Fruit fly (Drosophila melanogaster): ENCODE data around the gene Alp12.

The Alp12 gene

DNA sequence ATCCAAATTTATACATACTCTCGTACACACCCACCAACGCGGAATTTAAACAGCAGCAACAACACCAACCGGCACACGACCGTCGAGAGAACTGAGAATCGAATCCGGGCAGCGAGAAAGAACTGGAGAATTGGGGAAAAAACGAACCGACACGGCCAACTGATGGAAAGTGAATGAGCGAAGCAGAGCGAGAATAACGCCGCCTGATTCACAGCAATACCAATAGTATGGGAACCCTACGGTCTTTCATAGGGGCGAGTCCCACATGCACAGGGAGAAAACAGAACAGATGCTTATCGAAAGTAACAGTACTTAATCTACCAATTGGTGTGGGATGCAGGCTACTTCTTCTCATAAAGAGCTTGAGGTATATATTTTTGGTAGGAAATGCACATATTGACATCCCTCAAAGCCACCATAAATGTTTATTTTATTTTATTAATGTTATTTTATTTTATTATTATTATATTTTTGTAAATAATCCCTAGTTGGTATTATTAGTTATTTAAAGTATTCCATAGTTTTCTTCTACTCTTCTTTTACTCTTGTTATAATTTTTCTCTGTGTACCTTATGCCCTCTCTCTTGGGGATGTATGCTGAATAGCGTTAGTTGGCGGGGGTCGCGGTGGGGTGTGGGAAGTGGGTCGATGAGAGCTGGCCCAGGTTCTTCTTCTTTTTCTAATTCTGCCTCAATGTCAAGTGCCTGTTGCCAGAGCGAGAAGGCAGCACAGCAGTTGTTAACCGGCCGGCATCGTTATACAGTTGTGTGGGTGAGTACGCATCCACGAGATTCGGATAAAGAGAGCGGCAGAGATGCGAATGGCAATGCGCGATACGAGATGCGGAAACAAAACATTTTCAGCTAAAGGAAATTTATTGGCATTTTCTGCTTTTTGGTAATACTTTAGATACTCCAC lies 25.3 kb upstream of the Alp12 start, which contains the start of gene CG17544 (continued):
- TF ChIP-seq CG34376 (GFP tag; optimal IDR thresholded peaks at IDR 0.05) (peak; percentile 31), Oaz (GFP tag; IDR thresholded peaks at IDR 0.05) (no peak), Mrtf (GFP tag; IDR thresholded peaks at IDR 0.05) (0 out of 3 replicates have a peak, but pooled peaks have one; percentile 52), CG2202 (tag; optimal IDR thresholded peaks at IDR 0.05) (peak; percentile 42), sens (GFP tag) (peak; percentile 84), Hey (tag; optimal IDR thresholded peaks at IDR 0.05) (no peak), CG7839 (tag; optimal IDR thresholded peaks at IDR 0.05) (peak; percentile 74), Hr51 (GFP tag; optimal IDR thresholded peaks at IDR 0.05) (peak; percentile 36 to 83), fd102C (GFP tag; optimal IDR thresholded peaks at IDR 0.05) (no peak), pzg (GFP tag; optimal IDR thresholded peaks at IDR 0.05) (peak; percentile 9), peb (GFP tag; IDR thresholded peaks at IDR 0.05) (no peak), bowl (GFP tag; IDR thresholded peaks at IDR 0.05) (no peak), CG1024 (GFP tag; IDR thresholded peaks at IDR 0.05) (no peak), Drgx (GFP tag; IDR thresholded peaks at IDR 0.05) (peak; percentile 60), CG1647 (GFP tag; optimal IDR thresholded peaks at IDR 0.05) (no peak), CG17802 (tag; optimal IDR thresholded peaks at IDR 0.05) (peak; percentile 4), CG3838 (GFP tag; optimal IDR thresholded peaks at IDR 0.05) (no peak), CG17328 (GFP tag; IDR thresholded peaks at IDR 0.05) (no peak), CG32767 (GFP tag; IDR thresholded peaks at IDR 0.05) (0 out of 2 replicates have a peak, but pooled peaks have one; percentile 32), maf-S (GFP tag; optimal IDR thresholded peaks at IDR 0.05) (no peak), CG15073 (GFP tag; optimal IDR thresholded peaks at IDR 0.05) (no peak), Dek (tag; optimal IDR thresholded peaks at IDR 0.05) (peak; percentile 79), ind (GFP tag; optimal IDR thresholded peaks at IDR 0.05) (peak; percentile 74), CG15514 (GFP tag; optimal IDR thresholded peaks at IDR 0.05) (peak; percentile 40), CG1603 (tag; optimal IDR thresholded peaks at IDR 0.05) (peak; percentile 13), nom (GFP tag; optimal IDR thresholded peaks at IDR 0.05) (peak; percentile 70), btn (GFP tag; optimal IDR thresholded peaks at IDR 0.05) (no peak), Dad (GFP tag; optimal IDR thresholded peaks at IDR 0.05) (no peak), CG2129 (GFP tag; IDR thresholded peaks at IDR 0.05; ENCODE audit: partially characterized antibody) (no peak), unpg (GFP tag; optimal IDR thresholded peaks at IDR 0.05) (peak; percentile 53), mirr (GFP tag; optimal IDR thresholded peaks at IDR 0.05) (peak; percentile 68), row (GFP tag; IDR thresholded peaks at IDR 0.05) (peak; percentile 73), CG31441 (GFP tag; IDR thresholded peaks at IDR 0.05) (peak; percentile 75), CG3995 (GFP tag; optimal IDR thresholded peaks at IDR 0.05) (no peak), CG7357 (GFP tag; IDR thresholded peaks at IDR 0.05) (0 out of 3 replicates have a peak, but pooled peaks have one; percentile 42), lola (GFP tag; optimal IDR thresholded peaks at IDR 0.05) (peak in 1 of 3 experiments; percentile 83), CG8944 (GFP tag; optimal IDR thresholded peaks at IDR 0.05) (peak; percentile 33), disco-r (GFP tag; optimal IDR thresholded peaks at IDR 0.05) (no peak), emc (GFP tag; optimal IDR thresholded peaks at IDR 0.05) (no peak), CG9215 (GFP tag; IDR thresholded peaks at IDR 0.05) (peak; percentile 70), CG12299 (tag; optimal IDR thresholded peaks at IDR 0.05) (peak; percentile 73), C15 (GFP tag; IDR thresholded peaks at IDR 0.05) (no peak), Rx (GFP tag; IDR thresholded peaks at IDR 0.05) (peak; percentile 52; the same call in 1 of the 2 replicates), Nf-YA (GFP tag; IDR thresholded peaks at IDR 0.05) (no peak), CG4328 (GFP tag; optimal IDR thresholded peaks at IDR 0.05) (peak; percentile 77), usp (GFP tag; optimal IDR thresholded peaks at IDR 0.05) (no peak), abd-A (tag; optimal IDR thresholded peaks at IDR 0.05) (peak; percentile 97), CG9932 (GFP tag; IDR thresholded peaks at IDR 0.05) (peak; percentile 78), fu2 (GFP tag; optimal IDR thresholded peaks at IDR 0.05) (peak; percentile 25)

Measured in whole organism, embryonic.